Worm (Caenorhabditis elegans) whole organism, L2 larva: ENCODE measurements around the gene irld-65.
A peak's percentile ranks its signal among the peaks of the same experiment; 100 is the strongest.

Experiments used
- C34F6.9 ChIP-seq: fragments of 150-350 bp; optimal IDR thresholded peaks from 2 replicates; lab custom pipeline; 2014; ENCODE audit warnings: missing biosample characterization, missing genetic modification characterization
- F13H6.1 ChIP-seq: sonication (generic microtip); optimal IDR thresholded peaks from 2 replicates; lab custom pipeline; 2016; ENCODE audit warnings: missing genetic modification characterization, missing compliant biosample characterization
- R02D3.7 ChIP-seq: fragments of 150-350 bp; optimal IDR thresholded peaks from 2 replicates; lab custom pipeline; 2014; ENCODE audit warnings: missing biosample characterization, missing genetic modification characterization
- Y55F3AM.14 ChIP-seq: fragments of 200-800 bp; sonication (Bioruptor generic); optimal IDR thresholded peaks from 2 replicates; lab custom pipeline; 2018; ENCODE audit warnings: mild to moderate bottlenecking, missing genetic modification characterization, missing compliant biosample characterization
- ZK546.5 ChIP-seq: sonication (generic microtip); optimal IDR thresholded peaks from 2 replicates; lab custom pipeline; 2017; ENCODE audit warnings: missing biosample characterization, missing genetic modification characterization
- alr-1 ChIP-seq: fragments of 150-350 bp; optimal IDR thresholded peaks from 2 replicates; lab custom pipeline; 2014; ENCODE audit warnings: missing biosample characterization, missing genetic modification characterization
- aly-2 ChIP-seq: fragments of 150-350 bp; optimal IDR thresholded peaks from 2 replicates; lab custom pipeline; 2014; ENCODE audit warnings: missing biosample characterization, missing genetic modification characterization
- ama-1 ChIP-seq: fragments of 150-350 bp; optimal IDR thresholded peaks from 2 replicates; lab custom pipeline; 2018; ENCODE audit warnings: inconsistent platforms
- blmp-1 ChIP-seq: sonication (generic microtip); optimal IDR thresholded peaks from 2 replicates; lab custom pipeline; 2017; ENCODE audit warnings: missing genetic modification characterization, mild to moderate bottlenecking, missing compliant biosample characterization, antibody characterized with exemption, moderate library complexity; ENCODE audit not compliant: insufficient read depth
- ceh-16 ChIP-seq: fragments of 150-350 bp; optimal IDR thresholded peaks from 2 replicates; lab custom pipeline; 2014; ENCODE audit warnings: missing biosample characterization, missing genetic modification characterization
- ceh-82 ChIP-seq: fragments of 150-350 bp; optimal IDR thresholded peaks from 2 replicates; lab custom pipeline; 2014; ENCODE audit warnings: missing biosample characterization, missing genetic modification characterization
- crh-2 ChIP-seq: sonication (generic microtip); optimal IDR thresholded peaks from 2 replicates; lab custom pipeline; 2017; ENCODE audit warnings: missing biosample characterization, missing genetic modification characterization
- dmd-4 ChIP-seq: sonication (generic microtip); optimal IDR thresholded peaks from 2 replicates; lab custom pipeline; 2017; ENCODE audit warnings: missing biosample characterization, missing genetic modification characterization
- egl-27 ChIP-seq: sonication (generic microtip); optimal IDR thresholded peaks from 3 replicates; lab custom pipeline; 2017; ENCODE audit warnings: missing biosample characterization, missing genetic modification reagents, missing genetic modification characterization
- elt-1 ChIP-seq: fragments of 150-350 bp; optimal IDR thresholded peaks from 2 replicates; lab custom pipeline; 2014; ENCODE audit warnings: missing biosample characterization, missing genetic modification characterization
- elt-3 ChIP-seq: sonication (generic microtip); optimal IDR thresholded peaks from 2 replicates; lab custom pipeline; 2017; ENCODE audit warnings: missing biosample characterization, missing genetic modification characterization
- fos-1 ChIP-seq: fragments of 150-350 bp; optimal IDR thresholded peaks from 2 replicates; lab custom pipeline; 2014; ENCODE audit warnings: missing biosample characterization, missing genetic modification characterization
- gmeb-1 ChIP-seq: fragments of 150-350 bp; optimal IDR thresholded peaks from 2 replicates; lab custom pipeline; 2014; ENCODE audit warnings: missing biosample characterization, missing genetic modification characterization
- lin-11 ChIP-seq: fragments of 150-350 bp; sonication (generic microtip); optimal IDR thresholded peaks from 2 replicates; lab custom pipeline; 2014; ENCODE audit warnings: missing biosample characterization, missing genetic modification characterization, inconsistent platforms, mixed read lengths
- lin-13 ChIP-seq: fragments of 150-350 bp; optimal IDR thresholded peaks from 2 replicates; lab custom pipeline; 2014; ENCODE audit warnings: missing biosample characterization, missing genetic modification reagents, missing genetic modification characterization
- lsy-2 ChIP-seq, 2 experiments: fragments of 150-350 bp in 1 of 2; sonication (generic microtip) in 1 of 2; optimal IDR thresholded peaks; 2 replicates each; lab custom pipeline; 2014 to 2017; ENCODE audit warnings: missing biosample characterization in 2 of 2, missing genetic modification characterization in 2 of 2
- mab-5 ChIP-seq: fragments of 150-350 bp; optimal IDR thresholded peaks from 2 replicates; lab custom pipeline; 2014; ENCODE audit warnings: missing biosample characterization, missing genetic modification characterization
- mbf-1 ChIP-seq: sonication (generic microtip); optimal IDR thresholded peaks from 2 replicates; lab custom pipeline; 2017; ENCODE audit warnings: missing biosample characterization, missing genetic modification characterization
- mdl-1 ChIP-seq, 2 experiments: fragments of 150-350 bp in 1 of 2; sonication (generic microtip) in 1 of 2; optimal IDR thresholded peaks; 2 replicates each; lab custom pipeline; 2017; ENCODE audit warnings: missing biosample characterization in 2 of 2, missing genetic modification characterization in 2 of 2
- nhr-10 ChIP-seq: sonication (generic microtip); optimal IDR thresholded peaks from 2 replicates; lab custom pipeline; 2017; ENCODE audit warnings: missing biosample characterization, missing genetic modification characterization
- nhr-12 ChIP-seq: fragments of 150-350 bp; optimal IDR thresholded peaks from 2 replicates; lab custom pipeline; 2014; ENCODE audit warnings: missing biosample characterization, missing genetic modification characterization
- nhr-129 ChIP-seq: fragments of 150-350 bp; optimal IDR thresholded peaks from 2 replicates; lab custom pipeline; 2014; ENCODE audit warnings: missing biosample characterization, missing genetic modification characterization
- nhr-21 ChIP-seq: fragments of 150-350 bp; optimal IDR thresholded peaks from 2 replicates; lab custom pipeline; 2014; ENCODE audit warnings: missing biosample characterization, missing genetic modification characterization
- nhr-23 ChIP-seq: fragments of 150-350 bp; optimal IDR thresholded peaks from 2 replicates; lab custom pipeline; 2014; ENCODE audit warnings: missing biosample characterization, missing genetic modification reagents, missing genetic modification characterization
- nhr-237 ChIP-seq: fragments of 150-350 bp; optimal IDR thresholded peaks from 2 replicates; lab custom pipeline; 2014; ENCODE audit warnings: missing biosample characterization, missing genetic modification characterization
- nhr-25 ChIP-seq: fragments of 150-350 bp; sonication (generic microtip); optimal IDR thresholded peaks from 3 replicates; lab custom pipeline; 2014; ENCODE audit warnings: missing biosample characterization, missing genetic modification characterization
- nhr-6 ChIP-seq: fragments of 150-350 bp; optimal IDR thresholded peaks from 2 replicates; lab custom pipeline; 2014; ENCODE audit warnings: missing biosample characterization, missing genetic modification characterization
- nhr-77 ChIP-seq: fragments of 150-350 bp; optimal IDR thresholded peaks from 2 replicates; lab custom pipeline; 2014; ENCODE audit warnings: missing biosample characterization, missing genetic modification characterization
- peb-1 ChIP-seq: fragments of 150-350 bp; optimal IDR thresholded peaks from 2 replicates; lab custom pipeline; 2014; ENCODE audit warnings: missing biosample characterization, missing genetic modification characterization
- sem-4 ChIP-seq: fragments of 150-350 bp; optimal IDR thresholded peaks from 2 replicates; lab custom pipeline; 2014; ENCODE audit warnings: missing biosample characterization, missing genetic modification reagents, missing genetic modification characterization
- skn-1 ChIP-seq: sonication (generic microtip); optimal IDR thresholded peaks from 2 replicates; lab custom pipeline; 2017; ENCODE audit warnings: missing biosample characterization, missing genetic modification characterization
- sma-9 ChIP-seq, 2 experiments: fragments of 150-350 bp in 1 of 2; sonication (generic microtip) in 1 of 2; optimal IDR thresholded peaks; 2 replicates each; lab custom pipeline; 2014 to 2016; ENCODE audit warnings: missing genetic modification characterization in 2 of 2, mild to moderate bottlenecking in 1 of 2, missing biosample characterization in 1 of 2, missing compliant biosample characterization in 1 of 2, missing genetic modification reagents in 1 of 2, moderate library complexity in 1 of 2
- snpc-4 ChIP-seq: fragments of 150-350 bp; optimal IDR thresholded peaks from 2 replicates; lab custom pipeline; 2014; ENCODE audit warnings: missing biosample characterization, missing genetic modification characterization
- unc-55 ChIP-seq: fragments of 150-350 bp; sonication (generic microtip); optimal IDR thresholded peaks from 3 replicates; lab custom pipeline; 2014; ENCODE audit warnings: missing biosample characterization, missing genetic modification reagents, missing genetic modification characterization
- zag-1 ChIP-seq: fragments of 150-350 bp; optimal IDR thresholded peaks from 2 replicates; lab custom pipeline; 2014; ENCODE audit warnings: missing biosample characterization, missing genetic modification characterization
- ztf-1 ChIP-seq: fragments of 200-800 bp; sonication (Bioruptor generic); conservative IDR thresholded peaks from 2 replicates; pipeline ENCODE4 v1.3.6; 2022; ENCODE audit warnings: missing genetic modification characterization, missing compliant biosample characterization
- ztf-4 ChIP-seq: fragments of 150-350 bp; optimal IDR thresholded peaks from 2 replicates; lab custom pipeline; 2014; ENCODE audit warnings: missing biosample characterization, missing genetic modification characterization

Gene irld-65

ce11 chrII:2977652-2978051 is 39.9 kb upstream of the irld-65 start:
- TF ChIP-seq blmp-1 (peak; percentile 75), nhr-12 (no peak)

- TF ChIP-seq nhr-6 (tag; lab: Kevin White, UChicago) (no peak), mdl-1 (tag; optimal IDR thresholded peaks at IDR 0.05; lab: Kevin White, UChicago) (peak in 1 of 2 experiments; percentile 35), lin-11 (tag; lab: Kevin White, UChicago) (peak; percentile 53), aly-2 (tag; lab: Kevin White, UChicago) (no peak), C34F6.9 (tag; lab: Kevin White, UChicago) (peak; percentile 4), egl-27 (peak; percentile 11), unc-55 (GFP tag; lab: Kevin White, UChicago) (peak; percentile 36), Y55F3AM.14 (GFP tag; lab: Kevin White, UChicago) (peak; percentile 13), zag-1 (peak; percentile 56), lsy-2 (tag; optimal IDR thresholded peaks at IDR 0.05; lab: Kevin White, UChicago) (peak in 1 of 2 experiments; percentile 37), sma-9 (GFP tag; optimal IDR thresholded peaks at IDR 0.05; lab: Kevin White, UChicago) (peak; percentile 31), sma-9 (tag; optimal IDR thresholded peaks at IDR 0.05; lab: Kevin White, UChicago) (no peak), nhr-129 (peak; percentile 19), sem-4 (no peak), ama-1 (lab: Kevin White, UChicago) (peak; percentile 72), nhr-21 (tag; lab: Kevin White, UChicago) (no peak), crh-2 (peak; percentile 27), F13H6.1 (tag; lab: Kevin White, UChicago) (peak; percentile 11)
These were observed 38.8 kb upstream of the irld-65 start, which contains the start of gene nhr-88 for ce11 chrII:2976597-2976996. TSS of gene nhr-88 (plus strand) at chrII:2976639.

ce11 chrII:2975561-2976230 is 37.9 kb upstream of the irld-65 start:
- TF ChIP-seq mdl-1 (tag; optimal IDR thresholded peaks at IDR 0.05; lab: Kevin White, UChicago), result peak in 1 of 2 experiments; percentile 3
- peak; percentile 66 for TF ChIP-seq nhr-25
- TF ChIP-seq sma-9 (GFP tag; optimal IDR thresholded peaks at IDR 0.05; lab: Kevin White, UChicago), result peak; percentile 44
- TF ChIP-seq sma-9 (tag; optimal IDR thresholded peaks at IDR 0.05; lab: Kevin White, UChicago), result no peak
- TF ChIP-seq mab-5, result no peak
- no peak for TF ChIP-seq lin-11 (tag; lab: Kevin White, UChicago)
- no peak for TF ChIP-seq mbf-1 (tag; lab: Kevin White, UChicago)
- TF ChIP-seq nhr-23 (tag; lab: Kevin White, UChicago), result no peak
- TF ChIP-seq lsy-2 (tag; optimal IDR thresholded peaks at IDR 0.05; lab: Kevin White, UChicago), result peak in 1 of 2 experiments; percentile 24
- peak; percentile 35 for TF ChIP-seq gmeb-1 (tag; lab: Kevin White, UChicago)
- TF ChIP-seq crh-2, result peak; percentile 68
- TF ChIP-seq fos-1 (tag; lab: Kevin White, UChicago), result peak; percentile 69
- TF ChIP-seq, all 48 proteins: peak for 7

ce11 chrII:2973940-2974402 is 36.2 kb upstream of the irld-65 start:
- TF ChIP-seq ceh-82 (tag; lab: Kevin White, UChicago) (peak; percentile 26), nhr-25 (peak; percentile 97), nhr-10 (tag; lab: Kevin White, UChicago) (peak; percentile 51), nhr-23 (tag; lab: Kevin White, UChicago) (no peak), alr-1 (tag; lab: Kevin White, UChicago) (no peak), zag-1 (peak; percentile 90), lin-11 (tag; lab: Kevin White, UChicago) (peak; percentile 86), ztf-1 (GFP tag; lab: Robert Waterston, UW) (no peak), egl-27 (peak; percentile 99), R02D3.7 (tag; lab: Kevin White, UChicago) (peak; percentile 40), nhr-77 (tag; lab: Kevin White, UChicago) (peak; percentile 30), blmp-1 (peak; percentile 79), unc-55 (GFP tag; lab: Kevin White, UChicago) (peak; percentile 89), sem-4 (peak; percentile 93), crh-2 (peak; percentile 96), gmeb-1 (tag; lab: Kevin White, UChicago) (peak; percentile 91), ZK546.5 (tag; lab: Kevin White, UChicago) (peak; percentile 32), dmd-4 (tag; lab: Kevin White, UChicago) (no peak), ztf-4 (tag; lab: Kevin White, UChicago) (peak; percentile 96), ama-1 (lab: Kevin White, UChicago) (peak; percentile 81), fos-1 (tag; lab: Kevin White, UChicago) (peak; percentile 87), F13H6.1 (tag; lab: Kevin White, UChicago) (peak; percentile 97), snpc-4 (tag; lab: Kevin White, UChicago) (peak; percentile 72), mbf-1 (tag; lab: Kevin White, UChicago) (no peak), nhr-237 (peak; percentile 69), skn-1 (no peak), nhr-12 (no peak), C34F6.9 (tag; lab: Kevin White, UChicago) (peak; percentile 90), peb-1 (tag; lab: Kevin White, UChicago) (no peak), ceh-16 (tag; lab: Kevin White, UChicago) (peak; percentile 83), Y55F3AM.14 (GFP tag; lab: Kevin White, UChicago) (peak; percentile 97), elt-3 (tag; lab: Kevin White, UChicago) (no peak), aly-2 (tag; lab: Kevin White, UChicago) (no peak), elt-1 (tag; lab: Kevin White, UChicago) (peak; percentile 49), nhr-21 (tag; lab: Kevin White, UChicago) (peak; percentile 96), lin-13 (GFP tag; lab: Kevin White, UChicago) (peak; percentile 96)
